Worm (Caenorhabditis elegans): Measurements from ENCODE around the gene T16G12.13.

- TF ChIP-seq hlh-26 (GFP tag; conservative IDR thresholded peaks at IDR 0.05) (no peak), attf-6 (GFP tag; IDR thresholded peaks at IDR 0.05) (no peak), sptf-2 (GFP tag; optimal IDR thresholded peaks at IDR 0.05) (no peak), nfya-1 (tag; optimal IDR thresholded peaks at IDR 0.05; ENCODE audit: borderline replicate concordance, insufficient read depth) (no peak), ztf-6 (GFP tag; IDR thresholded peaks at IDR 0.05) (no peak), T26A5.8 (tag; optimal IDR thresholded peaks at IDR 0.05) (no peak), F57A8.1 (GFP tag; optimal IDR thresholded peaks at IDR 0.05) (no peak), rpc-1 (optimal IDR thresholded peaks at IDR 0.05) (no peak), rpc-1 (tag; optimal IDR thresholded peaks at IDR 0.05) (no peak), nhr-90 (tag; optimal IDR thresholded peaks at IDR 0.05) (no peak), egl-44 (GFP tag; IDR thresholded peaks at IDR 0.05) (no peak), snpc-4 (GFP tag; optimal IDR thresholded peaks at IDR 0.05) (no peak), snpc-4 (tag; optimal IDR thresholded peaks at IDR 0.05) (no peak)
Observed at ce11 chrIII:10027947-10028346, 32.7 kb upstream of the T16G12.13 start, which contains the start of gene ins-23.

Measured in whole organism, young adult.